Worm (Caenorhabditis elegans) whole organism, L1 larva: ENCODE results near the gene ints-2.
A peak's percentile ranks its signal among the peaks of the same experiment; 100 is the strongest.

Experiments used
- C04F5.9 ChIP-seq: sonication (generic microtip); optimal IDR thresholded peaks from 2 replicates; lab custom pipeline; 2016; ENCODE audit warnings: missing genetic modification characterization, missing compliant biosample characterization
- C16A3.4 ChIP-seq: fragments of 150-350 bp; optimal IDR thresholded peaks from 2 replicates; lab custom pipeline; 2014; ENCODE audit warnings: missing biosample characterization, missing genetic modification characterization
- Y116A8C.19 ChIP-seq: sonication (generic microtip); optimal IDR thresholded peaks from 2 replicates; lab custom pipeline; 2016; ENCODE audit warnings: missing compliant biosample characterization, missing genetic modification characterization, borderline replicate concordance
- aly-2 ChIP-seq: fragments of 150-350 bp; optimal IDR thresholded peaks from 2 replicates; lab custom pipeline; 2014; ENCODE audit warnings: missing biosample characterization, missing genetic modification characterization
- ceh-82 ChIP-seq, 3 experiments: fragments of 150-350 bp in 1 of 3; sonication (generic microtip) in 2 of 3; optimal IDR thresholded peaks; 2 replicates each; lab custom pipeline; 2014 to 2017; ENCODE audit warnings: missing biosample characterization in 3 of 3, missing genetic modification characterization in 3 of 3
- dpl-1 ChIP-seq, 3 experiments: fragments of 150-350 bp in 2 of 3; sonication (generic microtip) in 1 of 3; optimal IDR thresholded peaks; 2 replicates each; lab custom pipeline; 2014 to 2017; ENCODE audit warnings: missing biosample characterization in 3 of 3, missing genetic modification characterization in 3 of 3, missing genetic modification reagents in 3 of 3
- dsc-1 ChIP-seq: sonication (generic microtip); optimal IDR thresholded peaks from 2 replicates; lab custom pipeline; 2016; ENCODE audit warnings: mild to moderate bottlenecking, missing genetic modification characterization, missing compliant biosample characterization
- efl-1 ChIP-seq, 4 experiments: fragments of 150-350 bp; optimal IDR thresholded peaks in 3 of 4; peaks in 1 of 4; 1 replicate in 1 of 4; 2 replicates in 3 of 4; lab custom pipeline; 2014; ENCODE audit warnings: missing biosample characterization in 2 of 4, missing genetic modification characterization in 2 of 4, missing genetic modification reagents in 2 of 4
- egl-27 ChIP-seq, 2 experiments: fragments of 150-350 bp in 1 of 2; sonication (generic microtip); optimal IDR thresholded peaks; 3 replicates each; lab custom pipeline; 2017 to 2018; ENCODE audit warnings: missing biosample characterization in 2 of 2, missing genetic modification characterization in 2 of 2, missing genetic modification reagents in 2 of 2
- elt-2 ChIP-seq: sonication (generic microtip); optimal IDR thresholded peaks from 2 replicates; lab custom pipeline; 2016; ENCODE audit warnings: missing genetic modification characterization, mild to moderate bottlenecking, inconsistent platforms, missing compliant biosample characterization, missing genetic modification reagents
- fos-1 ChIP-seq: fragments of 150-350 bp; optimal IDR thresholded peaks from 2 replicates; lab custom pipeline; 2014; ENCODE audit warnings: missing biosample characterization, missing genetic modification characterization
- grh-1 ChIP-seq: fragments of 200-800 bp; sonication (Bioruptor generic); IDR thresholded peaks from 2 replicates; pipeline ENCODE4 v1.3.6; 2022; ENCODE audit warnings: missing genetic modification reagents, missing genetic modification characterization, missing compliant biosample characterization
- hlh-4 ChIP-seq: sonication (generic microtip); optimal IDR thresholded peaks from 2 replicates; lab custom pipeline; 2016; ENCODE audit warnings: mild to moderate bottlenecking, missing genetic modification characterization, missing compliant biosample characterization
- jun-1 ChIP-seq: fragments of 150-350 bp; optimal IDR thresholded peaks from 2 replicates; lab custom pipeline; 2014; ENCODE audit warnings: missing biosample characterization, missing genetic modification reagents, missing genetic modification characterization
- lin-13 ChIP-seq: fragments of 150-350 bp; optimal IDR thresholded peaks from 2 replicates; lab custom pipeline; 2014; ENCODE audit warnings: missing biosample characterization, missing genetic modification reagents, missing genetic modification characterization
- lin-15B ChIP-seq: fragments of 150-350 bp; sonication (generic microtip); optimal IDR thresholded peaks from 3 replicates; lab custom pipeline; 2014; ENCODE audit warnings: missing biosample characterization, missing genetic modification characterization
- lin-35 ChIP-seq, 2 experiments: fragments of 150-350 bp; optimal IDR thresholded peaks; 2 replicates each; lab custom pipeline; 2014; ENCODE audit warnings: missing biosample characterization in 2 of 2, missing genetic modification characterization in 2 of 2, missing genetic modification reagents in 2 of 2
- lir-3 ChIP-seq: sonication (generic microtip); optimal IDR thresholded peaks from 2 replicates; lab custom pipeline; 2016; ENCODE audit warnings: mild to moderate bottlenecking, missing genetic modification characterization, moderate library complexity, missing compliant biosample characterization; ENCODE audit not compliant: poor library complexity
- lsy-2 ChIP-seq, 2 experiments: fragments of 150-350 bp; optimal IDR thresholded peaks; 2 replicates each; lab custom pipeline; 2014; ENCODE audit warnings: missing biosample characterization in 2 of 2, missing genetic modification characterization in 2 of 2
- mab-9 ChIP-seq: fragments of 200-800 bp; sonication (Bioruptor generic); IDR thresholded peaks from 2 replicates; pipeline ENCODE4 v1.3.6; 2022; ENCODE audit warnings: missing genetic modification reagents, missing genetic modification characterization, missing compliant biosample characterization
- mdl-1 ChIP-seq, 2 experiments: fragments of 150-350 bp; optimal IDR thresholded peaks; 2 replicates each; lab custom pipeline; 2014 to 2017; ENCODE audit warnings: missing biosample characterization in 2 of 2, missing genetic modification characterization in 2 of 2, inconsistent platforms in 1 of 2
- mep-1 ChIP-seq: fragments of 150-350 bp; optimal IDR thresholded peaks from 2 replicates; lab custom pipeline; 2014; ENCODE audit warnings: missing biosample characterization, missing genetic modification characterization
- nhr-11 ChIP-seq: fragments of 150-350 bp; optimal IDR thresholded peaks from 2 replicates; lab custom pipeline; 2014; ENCODE audit warnings: missing biosample characterization, missing genetic modification characterization
- nhr-12 ChIP-seq: sonication (generic microtip); optimal IDR thresholded peaks from 2 replicates; lab custom pipeline; 2017; ENCODE audit warnings: missing biosample characterization, missing genetic modification characterization
- nhr-19 ChIP-seq: fragments of 200-800 bp; sonication (Bioruptor generic); conservative IDR thresholded peaks from 2 replicates; pipeline ENCODE4 v1.3.6; 2022; ENCODE audit warnings: missing genetic modification characterization, missing compliant biosample characterization
- nhr-20 ChIP-seq: sonication (generic microtip); optimal IDR thresholded peaks from 2 replicates; lab custom pipeline; 2016; ENCODE audit warnings: mild to moderate bottlenecking, missing genetic modification characterization, missing compliant biosample characterization
- nhr-237 ChIP-seq: fragments of 150-350 bp; optimal IDR thresholded peaks from 2 replicates; lab custom pipeline; 2014; ENCODE audit warnings: missing biosample characterization, missing genetic modification characterization
- nhr-71 ChIP-seq: sonication (generic microtip); optimal IDR thresholded peaks from 2 replicates; lab custom pipeline; 2016; ENCODE audit warnings: mild to moderate bottlenecking, missing genetic modification characterization, moderate library complexity, missing compliant biosample characterization
- nhr-77 ChIP-seq: fragments of 150-350 bp; optimal IDR thresholded peaks from 2 replicates; lab custom pipeline; 2014; ENCODE audit warnings: missing biosample characterization, missing genetic modification characterization
- nhr-84 ChIP-seq: sonication (generic microtip); optimal IDR thresholded peaks from 2 replicates; lab custom pipeline; 2017; ENCODE audit warnings: missing biosample characterization, missing genetic modification characterization
- nhr-85 ChIP-seq: sonication (generic microtip); peaks from one replicate; lab custom pipeline; 2016; ENCODE audit warnings: missing genetic modification characterization, inconsistent platforms, missing compliant biosample characterization
- rnt-1 ChIP-seq: sonication (generic microtip); optimal IDR thresholded peaks from 2 replicates; lab custom pipeline; 2016; ENCODE audit warnings: mild to moderate bottlenecking, missing genetic modification characterization, moderate library complexity, missing compliant biosample characterization
- snu-23 ChIP-seq: sonication (generic microtip); optimal IDR thresholded peaks from 2 replicates; lab custom pipeline; 2016; ENCODE audit warnings: missing genetic modification characterization, missing compliant biosample characterization
- sox-4 ChIP-seq: sonication (generic microtip); optimal IDR thresholded peaks from 2 replicates; lab custom pipeline; 2016; ENCODE audit warnings: missing genetic modification characterization, missing compliant biosample characterization
- swsn-7 ChIP-seq: sonication (generic microtip); optimal IDR thresholded peaks from 2 replicates; lab custom pipeline; 2016; ENCODE audit warnings: missing genetic modification characterization, missing compliant biosample characterization
- tbx-2 ChIP-seq: sonication (generic microtip); optimal IDR thresholded peaks from 2 replicates; lab custom pipeline; 2016; ENCODE audit warnings: missing genetic modification characterization, missing compliant biosample characterization
- unc-130 ChIP-seq: fragments of 150-350 bp; optimal IDR thresholded peaks from 2 replicates; lab custom pipeline; 2017; ENCODE audit warnings: missing biosample characterization, missing genetic modification characterization, inconsistent platforms
- unc-30 ChIP-seq: sonication (generic microtip); optimal IDR thresholded peaks from 2 replicates; lab custom pipeline; 2017; ENCODE audit warnings: missing biosample characterization, missing genetic modification characterization
- unc-62 ChIP-seq: fragments of 150-350 bp; optimal IDR thresholded peaks from 2 replicates; lab custom pipeline; 2014; ENCODE audit warnings: missing biosample characterization, missing genetic modification reagents, missing genetic modification characterization
- xbp-1 ChIP-seq: sonication (generic microtip); optimal IDR thresholded peaks from 2 replicates; lab custom pipeline; 2016; ENCODE audit warnings: missing genetic modification characterization, missing compliant biosample characterization
- zag-1 ChIP-seq: fragments of 150-350 bp; optimal IDR thresholded peaks from 2 replicates; lab custom pipeline; 2014; ENCODE audit warnings: missing biosample characterization, missing genetic modification characterization
- zip-4 ChIP-seq: fragments of 200-800 bp; sonication (Bioruptor generic); optimal IDR thresholded peaks from 2 replicates; lab custom pipeline; 2018; ENCODE audit warnings: mild to moderate bottlenecking, missing genetic modification characterization, moderate library complexity, missing compliant biosample characterization
- ztf-4 ChIP-seq: fragments of 150-350 bp; optimal IDR thresholded peaks from 2 replicates; lab custom pipeline; 2014; ENCODE audit warnings: missing biosample characterization, missing genetic modification characterization

Gene ints-2

DNA sequence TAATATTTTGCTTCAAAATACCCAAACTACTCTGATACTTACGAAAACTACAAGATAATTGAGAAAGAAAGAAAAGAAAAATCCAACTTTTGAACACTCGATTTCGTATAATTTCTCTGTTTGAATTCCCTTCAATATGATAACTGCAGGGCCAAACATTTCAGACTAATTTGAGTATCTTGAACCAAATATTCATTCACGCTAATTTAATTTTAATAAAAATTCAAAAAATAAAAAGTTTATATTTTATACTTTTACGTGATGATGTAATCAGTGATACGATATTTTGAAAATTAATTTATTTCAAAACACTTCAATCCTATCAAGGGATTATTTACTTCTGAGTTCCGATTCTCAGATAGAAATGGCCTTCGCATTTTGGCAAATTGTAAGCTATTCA is 5.5 kb upstream of the ints-2 start, which contains the start of gene ZC376.8:
TSS of gene ZC376.8 (plus strand) at position 301 of the 400 bp plus-strand sequence.
- no peak for TF ChIP-seq unc-30 (tag; lab: Kevin White, UChicago)
- no peak for TF ChIP-seq hlh-4
- no peak for TF ChIP-seq C04F5.9 (tag; lab: Kevin White, UChicago)
- no peak for TF ChIP-seq Y116A8C.19
- TF ChIP-seq nhr-12 (tag; lab: Kevin White, UChicago), result no peak
- no peak for TF ChIP-seq ztf-4

DNA sequence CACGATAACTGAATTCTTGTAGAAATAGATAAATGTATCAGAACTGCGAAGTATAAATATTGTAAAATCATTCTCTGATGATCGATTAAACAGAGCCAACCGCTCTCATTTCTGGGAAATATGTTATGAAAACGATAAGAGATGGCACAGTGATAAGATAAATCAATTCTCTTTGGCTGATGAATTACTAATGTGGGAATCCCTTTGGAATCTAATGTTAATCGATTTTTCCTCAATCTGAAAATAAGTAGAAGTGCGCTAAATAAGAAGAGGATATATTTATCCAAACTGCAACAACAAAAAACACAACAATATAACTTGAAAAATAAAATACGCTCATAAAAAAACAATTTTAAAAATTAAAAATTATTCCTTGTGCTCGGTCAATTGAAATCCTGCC is 2.6 kb upstream of the ints-2 start, which contains the start of gene cest-2.3:
TSS of gene cest-2.3 (minus strand) at position 101 of the 400 bp plus-strand sequence.
- TF ChIP-seq lir-3 (tag; lab: Kevin White, UChicago) (no peak), efl-1 (optimal IDR thresholded peaks at IDR 0.05; lab: Kevin White, UChicago) (no peak), efl-1 (GFP tag; optimal IDR thresholded peaks at IDR 0.05 in 1 of 2; lab: Kevin White, UChicago) (peak in 1 of 2 experiments; percentile 85)

DNA sequence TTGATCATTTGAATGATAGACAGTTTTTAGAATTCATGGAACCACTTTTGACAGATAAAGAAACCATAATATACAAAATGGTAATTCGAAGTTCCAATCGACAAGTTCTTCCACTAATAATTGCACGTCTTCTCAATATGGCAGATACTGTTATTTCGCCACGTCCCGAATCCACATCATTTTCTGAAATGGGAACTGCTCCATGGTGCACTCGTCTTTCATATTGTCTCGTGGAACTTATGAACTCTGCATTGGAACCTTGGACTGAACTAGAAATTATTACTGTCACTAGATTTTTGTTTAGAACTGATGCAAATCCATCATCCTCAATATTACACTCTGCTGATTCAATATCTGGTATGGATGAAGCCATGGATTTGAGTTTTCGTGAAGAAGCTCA is 1.6 kb downstream of the ints-2 start:
- TF ChIP-seq C16A3.4 (tag; lab: Kevin White, UChicago) (no peak), mab-9 (GFP tag; lab: Robert Waterston, UW) (no peak), grh-1 (GFP tag; lab: Robert Waterston, UW) (no peak), nhr-77 (tag; lab: Kevin White, UChicago) (no peak)

DNA sequence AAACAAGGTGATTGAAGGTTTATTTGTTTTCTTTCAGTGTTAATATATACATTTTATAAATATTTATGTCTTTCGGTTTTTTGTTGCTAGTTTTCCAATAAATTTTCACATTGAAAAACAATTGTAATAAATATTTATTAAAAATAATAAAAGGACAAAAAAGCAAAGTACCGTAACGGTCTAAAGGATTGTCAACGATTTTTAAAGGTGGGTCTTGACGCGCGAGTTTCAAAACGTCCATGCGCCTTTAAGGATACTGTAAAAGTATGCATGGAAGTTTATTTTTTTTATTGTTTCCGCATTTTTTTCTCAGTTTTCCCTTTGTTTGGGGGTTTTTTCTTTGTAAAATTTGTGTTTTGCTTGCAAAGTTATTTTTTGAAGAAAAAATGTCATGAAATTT is 7.4 kb downstream of the ints-2 start:
- TF ChIP-seq unc-62 (GFP tag; lab: Kevin White, UChicago) (no peak), efl-1 (optimal IDR thresholded peaks at IDR 0.05; lab: Kevin White, UChicago) (no peak), efl-1 (GFP tag; optimal IDR thresholded peaks at IDR 0.05 in 1 of 2; lab: Kevin White, UChicago) (peak in 1 of 2 experiments; percentile 20)

DNA sequence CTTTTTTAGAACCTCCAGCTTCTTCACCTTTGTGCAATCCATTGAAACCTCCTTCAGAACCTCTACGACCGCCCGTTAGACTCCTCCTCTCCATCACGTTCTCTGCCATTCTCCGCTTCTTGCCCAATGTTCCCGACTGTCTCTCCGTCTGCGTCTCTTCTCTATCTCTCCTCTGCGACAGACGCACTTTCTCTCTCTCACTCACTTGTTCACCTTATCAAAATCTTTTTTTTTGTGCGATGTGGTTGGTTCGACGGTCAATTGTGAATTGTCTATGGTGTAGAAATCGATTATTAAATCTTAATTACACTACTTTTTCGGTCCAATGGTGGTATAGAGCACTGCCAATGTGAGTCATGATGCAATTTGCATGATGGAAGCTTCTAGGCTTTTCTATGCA is 8.0 kb downstream of the ints-2 start, which contains the start of gene atfs-1:
TSS of gene atfs-1 (plus strand) at position 213 of the 400 bp plus-strand sequence.
- TF ChIP-seq nhr-85 (peak; percentile 78), lin-15B (tag; lab: Kevin White, UChicago) (peak; percentile 21), unc-30 (tag; lab: Kevin White, UChicago) (no peak), lin-13 (GFP tag; lab: Kevin White, UChicago) (peak; percentile 51), dpl-1 (GFP tag; optimal IDR thresholded peaks at IDR 0.05; lab: Kevin White, UChicago) (peak in 2 of 3 experiments; percentile 36 to 43), unc-130 (tag; lab: Kevin White, UChicago) (peak; percentile 7), mep-1 (tag; lab: Kevin White, UChicago) (peak; percentile 64), nhr-19 (GFP tag; lab: Robert Waterston, UW) (peak; percentile 74), ztf-4 (no peak), zip-4 (GFP tag; lab: Kevin White, UChicago) (peak; percentile 47), dsc-1 (tag; lab: Kevin White, UChicago) (peak; percentile 20), sox-4 (tag; lab: Kevin White, UChicago) (peak; percentile 3), nhr-237 (tag; lab: Kevin White, UChicago) (no peak), elt-2 (peak; percentile 66), fos-1 (peak; percentile 21), aly-2 (tag; lab: Kevin White, UChicago) (peak; percentile 47), ceh-82 (tag; optimal IDR thresholded peaks at IDR 0.05; lab: Kevin White, UChicago) (peak in 2 of 3 experiments; percentile 57 to 67), nhr-71 (tag; lab: Kevin White, UChicago) (peak; percentile 87), mab-9 (GFP tag; lab: Robert Waterston, UW) (0 out of 2 replicates have a peak, but pooled peaks have one; percentile 19), mdl-1 (tag; optimal IDR thresholded peaks at IDR 0.05; lab: Kevin White, UChicago) (peak in 1 of 2 experiments; percentile 68), nhr-20 (tag; lab: Kevin White, UChicago) (peak; percentile 82), nhr-77 (tag; lab: Kevin White, UChicago) (peak; percentile 63), tbx-2 (tag; lab: Kevin White, UChicago) (peak; percentile 67), zag-1 (tag; lab: Kevin White, UChicago) (no peak), lsy-2 (tag; optimal IDR thresholded peaks at IDR 0.05; lab: Kevin White, UChicago) (peak; percentile 49 to 68), egl-27 (tag; optimal IDR thresholded peaks at IDR 0.05; lab: Kevin White, UChicago) (peak in 1 of 2 experiments; percentile 6), xbp-1 (tag; lab: Kevin White, UChicago) (peak; percentile 52), rnt-1 (tag; lab: Kevin White, UChicago) (peak; percentile 83), nhr-11 (no peak), jun-1 (tag; lab: Kevin White, UChicago) (peak; percentile 70), nhr-84 (tag; lab: Kevin White, UChicago) (no peak), C16A3.4 (tag; lab: Kevin White, UChicago) (peak; percentile 12), swsn-7 (peak; percentile 72), snu-23 (GFP tag; lab: Kevin White, UChicago) (peak; percentile 86), lin-35 (GFP tag; optimal IDR thresholded peaks at IDR 0.05; lab: Kevin White, UChicago) (peak; percentile 55 to 78), efl-1 (optimal IDR thresholded peaks at IDR 0.05; lab: Kevin White, UChicago) (peak; percentile 64 to 75), efl-1 (GFP tag; optimal IDR thresholded peaks at IDR 0.05 in 1 of 2; lab: Kevin White, UChicago) (peak; percentile 27 to 85)
